Worm (Caenorhabditis elegans) whole organism, L1 larva: Measurements from ENCODE around the gene F17E9.16.

Source experiments
- Y116A8C.19 ChIP-seq: sonication (generic microtip); optimal IDR thresholded peaks from 2 replicates; lab custom pipeline; 2016; ENCODE audit warnings: missing compliant biosample characterization, missing genetic modification characterization, borderline replicate concordance
- blmp-1 ChIP-seq: fragments of 150-350 bp; optimal IDR thresholded peaks from 2 replicates; lab custom pipeline; 2014; ENCODE audit warnings: missing biosample characterization, missing genetic modification characterization
- ceh-8 ChIP-seq: fragments of 200-800 bp; sonication (Bioruptor generic); optimal IDR thresholded peaks from 2 replicates; lab custom pipeline; 2018; ENCODE audit warnings: mild to moderate bottlenecking, missing genetic modification characterization, moderate library complexity, missing compliant biosample characterization
- egl-27 ChIP-seq, 2 experiments: fragments of 150-350 bp in 1 of 2; sonication (generic microtip); optimal IDR thresholded peaks; 3 replicates each; lab custom pipeline; 2017 to 2018; ENCODE audit warnings: missing biosample characterization in 2 of 2, missing genetic modification characterization in 2 of 2, missing genetic modification reagents in 2 of 2
- fkh-10 ChIP-seq: sonication (generic microtip); optimal IDR thresholded peaks from 2 replicates; lab custom pipeline; 2017; ENCODE audit warnings: missing biosample characterization, missing genetic modification reagents, missing genetic modification characterization
- grh-1 ChIP-seq: fragments of 200-800 bp; sonication (Bioruptor generic); IDR thresholded peaks from 2 replicates; pipeline ENCODE4 v1.3.6; 2022; ENCODE audit warnings: missing genetic modification reagents, missing genetic modification characterization, missing compliant biosample characterization
- nhr-237 ChIP-seq: fragments of 150-350 bp; optimal IDR thresholded peaks from 2 replicates; lab custom pipeline; 2014; ENCODE audit warnings: missing biosample characterization, missing genetic modification characterization
- rnt-1 ChIP-seq: sonication (generic microtip); optimal IDR thresholded peaks from 2 replicates; lab custom pipeline; 2016; ENCODE audit warnings: mild to moderate bottlenecking, missing genetic modification characterization, moderate library complexity, missing compliant biosample characterization
- snpc-4 ChIP-seq: fragments of 150-350 bp; optimal IDR thresholded peaks from 2 replicates; lab custom pipeline; 2014; ENCODE audit warnings: missing biosample characterization, missing genetic modification characterization
- swsn-7 ChIP-seq: sonication (generic microtip); optimal IDR thresholded peaks from 2 replicates; lab custom pipeline; 2016; ENCODE audit warnings: missing genetic modification characterization, missing compliant biosample characterization
- zag-1 ChIP-seq: fragments of 150-350 bp; optimal IDR thresholded peaks from 2 replicates; lab custom pipeline; 2014; ENCODE audit warnings: missing biosample characterization, missing genetic modification characterization

DNA sequence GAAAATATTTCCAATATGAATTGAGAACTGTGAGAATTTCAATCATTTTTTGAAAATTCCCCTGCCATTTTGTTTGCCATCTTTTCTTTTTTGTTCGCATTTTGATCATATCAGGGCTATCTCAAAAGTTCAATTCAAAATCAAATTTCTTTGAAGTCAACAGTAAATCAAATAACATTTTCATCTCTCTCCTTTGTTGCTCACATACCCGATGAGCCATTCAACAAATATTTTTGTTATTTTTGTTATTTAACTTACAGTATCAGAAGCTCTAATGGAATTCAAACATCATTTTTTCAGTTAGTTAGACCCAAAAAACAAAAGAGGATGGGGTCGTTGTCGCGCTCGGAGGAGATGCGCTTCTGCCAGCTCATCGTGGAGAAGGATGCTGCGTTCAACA lies 48.5 kb upstream of the F17E9.16 start, which contains the start of gene vha-5:
- TF ChIP-seq rnt-1 (tag; lab: Kevin White, UChicago), result no peak
- TF ChIP-seq ceh-8, result no peak
- TF ChIP-seq nhr-237, result no peak
- TF ChIP-seq zag-1 (tag; lab: Kevin White, UChicago), result no peak
- no peak for TF ChIP-seq grh-1 (GFP tag; lab: Robert Waterston, UW)
- no peak for TF ChIP-seq Y116A8C.19 (tag; lab: Kevin White, UChicago)
- TF ChIP-seq fkh-10, result no peak
- TF ChIP-seq egl-27 (tag; optimal IDR thresholded peaks at IDR 0.05; lab: Kevin White, UChicago), result no peak
- TF ChIP-seq snpc-4 (tag; lab: Kevin White, UChicago), result no peak
- no peak for TF ChIP-seq swsn-7 (tag; lab: Kevin White, UChicago)
- TF ChIP-seq blmp-1 (tag; lab: Kevin White, UChicago), result no peak
